Worm (Caenorhabditis elegans): ENCODE measurements around the gene vps-60.

DNA sequence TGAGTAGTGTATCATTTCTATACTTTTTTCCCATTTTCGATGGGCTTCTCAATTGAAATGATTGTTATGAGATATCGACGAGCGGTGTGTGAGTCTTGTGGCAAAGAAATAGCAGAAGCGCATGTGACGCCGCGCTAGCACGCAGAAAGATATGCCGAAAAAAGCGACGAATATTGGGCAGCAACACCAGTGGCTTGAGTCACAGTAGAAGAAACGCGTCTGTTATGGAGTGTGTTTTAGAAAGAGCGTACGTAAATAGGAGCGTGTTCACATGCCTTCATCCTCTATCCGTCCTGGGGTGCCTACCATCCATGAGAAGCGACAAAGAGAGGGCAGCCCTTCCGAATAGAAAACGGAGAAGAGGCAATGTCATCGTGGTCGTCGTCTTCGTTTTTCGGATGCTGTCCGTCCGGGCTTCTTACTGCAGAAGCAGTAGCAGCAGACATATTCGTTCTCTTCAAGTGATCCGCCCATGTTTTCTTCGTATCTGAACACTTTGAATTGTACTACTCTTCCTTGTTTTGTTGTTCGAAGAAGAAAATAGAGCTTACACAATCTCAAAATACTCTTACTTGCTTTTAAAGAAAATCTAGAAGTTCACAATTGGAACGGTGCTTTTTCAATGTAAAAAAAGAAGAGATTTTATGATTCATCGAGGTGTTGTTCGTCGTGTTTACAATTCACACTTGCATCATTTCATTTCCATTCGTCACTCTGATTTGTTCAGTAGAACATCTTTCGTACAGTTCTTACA is 4.0 kb upstream of the vps-60 start:
- TF ChIP-seq med-1 (GFP tag; optimal IDR thresholded peaks at IDR 0.05; ENCODE audit: insufficient read depth) (no peak), flt-1 (GFP tag; IDR thresholded peaks at IDR 0.05) (no peak), klf-2 (GFP tag; conservative IDR thresholded peaks at IDR 0.05) (no peak), T22C8.4 (GFP tag; IDR thresholded peaks at IDR 0.05) (no peak), tab-1 (GFP tag; IDR thresholded peaks at IDR 0.05) (no peak), ref-1 (GFP tag; conservative IDR thresholded peaks at IDR 0.05) (no peak), ztf-29 (GFP tag; IDR thresholded peaks at IDR 0.05) (no peak)

All from whole organism, midembryonic.